Fruit fly (Drosophila melanogaster) whole organism, embryonic: Measurements from ENCODE around the gene CG46462.

Experiments used
- Ada2b ChIP-seq: fragments of 200-800 bp; sonication (Bioruptor generic); IDR thresholded peaks from 2 replicates; pipeline ENCODE4 v1.3.6; 2022; ENCODE audit warnings: missing biosample characterization, missing genetic modification characterization
- Aef1 ChIP-seq: fragments of 200-800 bp; sonication (Bioruptor generic); IDR thresholded peaks from 3 replicates; pipeline ENCODE4 v1.3.6; 2022; ENCODE audit warnings: missing biosample characterization, missing genetic modification characterization
- Bgb ChIP-seq: fragments of 200-800 bp; sonication (Bioruptor generic); IDR thresholded peaks from 2 replicates; pipeline ENCODE4 v1.3.6; 2022; ENCODE audit warnings: missing biosample characterization, missing genetic modification characterization; ENCODE audit not compliant: partially characterized antibody
- Blimp-1 ChIP-seq: fragments of 200-800 bp; sonication (Bioruptor generic); optimal IDR thresholded peaks from 3 replicates; lab custom pipeline; 2018; ENCODE audit warnings: missing biosample characterization, missing genetic modification characterization, mild to moderate bottlenecking, moderate library complexity, missing genetic modification reagents
- CG10959 ChIP-seq: fragments of 200-800 bp; sonication (Bioruptor generic); IDR thresholded peaks from 2 replicates; pipeline ENCODE4 v1.3.6; 2022; ENCODE audit warnings: missing biosample characterization, missing genetic modification characterization
- CG11093 ChIP-seq: fragments of 200-800 bp; sonication (Bioruptor generic); IDR thresholded peaks from 3 replicates; pipeline ENCODE4 v1.3.6; 2022; ENCODE audit warnings: missing biosample characterization, missing genetic modification characterization
- CG11247 ChIP-seq: fragments of 200-800 bp; sonication (Bioruptor generic); IDR thresholded peaks from 2 replicates; pipeline ENCODE4 v1.3.6; 2022; ENCODE audit warnings: missing biosample characterization, missing genetic modification characterization
- CG11560 ChIP-seq: fragments of 200-800 bp; sonication (Bioruptor generic); IDR thresholded peaks from 3 replicates; pipeline ENCODE4 v1.3.6; 2022; ENCODE audit warnings: missing biosample characterization, missing genetic modification characterization
- CG12071 ChIP-seq: fragments of 200-800 bp; sonication (Bioruptor generic); optimal IDR thresholded peaks from 3 replicates; lab custom pipeline; 2018; ENCODE audit warnings: missing biosample characterization, mild to moderate bottlenecking, missing genetic modification characterization
- CG12219 ChIP-seq: fragments of 200-800 bp; sonication (Bioruptor generic); optimal IDR thresholded peaks from 3 replicates; lab custom pipeline; 2018; ENCODE audit warnings: missing biosample characterization, mild to moderate bottlenecking, missing genetic modification characterization
- CG13424 ChIP-seq: fragments of 200-800 bp; sonication (Bioruptor generic); optimal IDR thresholded peaks from 2 replicates; lab custom pipeline; 2019; ENCODE audit warnings: missing biosample characterization, mild to moderate bottlenecking, missing genetic modification characterization, moderate library complexity
- CG16863 ChIP-seq: fragments of 200-800 bp; sonication (Bioruptor generic); optimal IDR thresholded peaks from 3 replicates; lab custom pipeline; 2016; ENCODE audit warnings: missing biosample characterization, missing genetic modification characterization
- CG18599 ChIP-seq: fragments of 200-800 bp; sonication (Bioruptor generic); optimal IDR thresholded peaks from 3 replicates; lab custom pipeline; 2017; ENCODE audit warnings: missing biosample characterization, missing genetic modification characterization, mild to moderate bottlenecking, moderate library complexity, missing genetic modification reagents
- CG18619 ChIP-seq: fragments of 200-800 bp; sonication (Bioruptor generic); optimal IDR thresholded peaks from 3 replicates; lab custom pipeline; 2017; ENCODE audit warnings: missing biosample characterization, mild to moderate bottlenecking, missing genetic modification characterization
- CG2116 ChIP-seq: fragments of 200-800 bp; sonication (Bioruptor generic); optimal IDR thresholded peaks from 3 replicates; lab custom pipeline; 2018; ENCODE audit warnings: missing biosample characterization, mild to moderate bottlenecking, missing genetic modification characterization
- CG2120 ChIP-seq: fragments of 200-800 bp; sonication (Bioruptor generic); optimal IDR thresholded peaks from 3 replicates; lab custom pipeline; 2016; ENCODE audit warnings: missing biosample characterization, missing genetic modification characterization
- CG32532 ChIP-seq: fragments of 200-800 bp; sonication (Bioruptor generic); IDR thresholded peaks from 2 replicates; pipeline ENCODE4 v1.3.6; 2022; ENCODE audit warnings: missing biosample characterization, missing genetic modification characterization
- CG43689 ChIP-seq: fragments of 200-800 bp; sonication (Bioruptor generic); IDR thresholded peaks from 2 replicates; pipeline ENCODE4 v1.3.6; 2022; ENCODE audit warnings: missing biosample characterization, missing genetic modification characterization
- CG9932 ChIP-seq: fragments of 200-800 bp; sonication (Bioruptor generic); IDR thresholded peaks from 2 replicates; pipeline ENCODE4 v1.3.6; 2022; ENCODE audit warnings: missing biosample characterization, missing genetic modification characterization
- CrebB ChIP-seq: fragments of 200-800 bp; sonication (Bioruptor generic); optimal IDR thresholded peaks from 3 replicates; lab custom pipeline; 2018; ENCODE audit warnings: missing biosample characterization, mild to moderate bottlenecking, missing genetic modification characterization
- D19A ChIP-seq: fragments of 200-800 bp; optimal IDR thresholded peaks from 3 replicates; lab custom pipeline; 2019; ENCODE audit warnings: missing biosample characterization, mild to moderate bottlenecking, missing genetic modification characterization, moderate library complexity
- D19B ChIP-seq: fragments of 200-800 bp; sonication (Bioruptor generic); optimal IDR thresholded peaks from 2 replicates; lab custom pipeline; 2017; ENCODE audit warnings: missing biosample characterization, mild to moderate bottlenecking, missing genetic modification characterization
- Dbx ChIP-seq: fragments of 200-800 bp; sonication (Bioruptor generic); IDR thresholded peaks from 3 replicates; pipeline ENCODE4 v1.3.6; 2022; ENCODE audit warnings: missing biosample characterization, missing genetic modification characterization
- Dref ChIP-seq: fragments of 200-800 bp; sonication (Bioruptor generic); IDR thresholded peaks from 2 replicates; pipeline ENCODE4 v1.3.6; 2022; ENCODE audit warnings: missing biosample characterization, missing genetic modification characterization
- Elba2 ChIP-seq: fragments of 200-800 bp; sonication (Bioruptor generic); optimal IDR thresholded peaks from 3 replicates; lab custom pipeline; 2016; ENCODE audit warnings: missing biosample characterization, missing genetic modification characterization
- Ets65A ChIP-seq: fragments of 200-800 bp; sonication (Bioruptor generic); peaks from one replicate; lab custom pipeline; 2016; ENCODE audit warnings: missing biosample characterization, missing genetic modification characterization
- Fer3 ChIP-seq: fragments of 200-800 bp; sonication (Bioruptor generic); optimal IDR thresholded peaks from 2 replicates; lab custom pipeline; 2018; ENCODE audit warnings: missing biosample characterization, mild to moderate bottlenecking, missing genetic modification characterization, moderate library complexity
- HHEX ChIP-seq: fragments of 200-800 bp; sonication (Bioruptor generic); optimal IDR thresholded peaks from 3 replicates; lab custom pipeline; 2017; ENCODE audit warnings: missing biosample characterization, mild to moderate bottlenecking, missing genetic modification characterization, missing genetic modification reagents
- HLH3B ChIP-seq: fragments of 200-800 bp; sonication (Bioruptor generic); IDR thresholded peaks from 2 replicates; pipeline ENCODE4 v1.3.6; 2022; ENCODE audit warnings: missing biosample characterization, missing genetic modification characterization
- Hr51 ChIP-seq, 2 experiments: fragments of 200-800 bp; sonication (Bioruptor generic); optimal IDR thresholded peaks; 2 replicates in 1 of 2; 3 replicates in 1 of 2; lab custom pipeline; 2016 to 2018; ENCODE audit warnings: missing biosample characterization in 2 of 2, missing genetic modification characterization in 2 of 2, mild to moderate bottlenecking in 1 of 2, moderate library complexity in 1 of 2
- MESR4 ChIP-seq: fragments of 200-800 bp; sonication (Bioruptor generic); optimal IDR thresholded peaks from 2 replicates; lab custom pipeline; 2018; ENCODE audit warnings: missing biosample characterization, mild to moderate bottlenecking, missing genetic modification characterization, moderate library complexity
- Max ChIP-seq: fragments of 200-800 bp; sonication (Bioruptor generic); optimal IDR thresholded peaks from 2 replicates; lab custom pipeline; 2016; ENCODE audit warnings: missing biosample characterization, mild to moderate bottlenecking, missing genetic modification characterization
- Meics ChIP-seq: fragments of 200-800 bp; sonication (Bioruptor generic); optimal IDR thresholded peaks from 2 replicates; lab custom pipeline; 2017; ENCODE audit warnings: missing biosample characterization, mild to moderate bottlenecking, missing genetic modification characterization
- Neu2 ChIP-seq: fragments of 200-800 bp; sonication (Bioruptor generic); optimal IDR thresholded peaks from 3 replicates; lab custom pipeline; 2016; ENCODE audit warnings: missing biosample characterization, missing genetic modification characterization, borderline replicate concordance
- Oli ChIP-seq: fragments of 200-800 bp; sonication (Bioruptor generic); optimal IDR thresholded peaks from 2 replicates; lab custom pipeline; 2018; ENCODE audit warnings: missing biosample characterization, mild to moderate bottlenecking, missing genetic modification characterization, moderate library complexity
- Optix ChIP-seq: fragments of 200-800 bp; sonication (Bioruptor generic); IDR thresholded peaks from 3 replicates; pipeline ENCODE4 v1.3.6; 2022; ENCODE audit warnings: missing biosample characterization, missing genetic modification characterization
- Rfx ChIP-seq: fragments of 200-800 bp; sonication (Bioruptor generic); IDR thresholded peaks from 2 replicates; pipeline ENCODE4 v1.3.6; 2022; ENCODE audit warnings: missing biosample characterization, missing genetic modification characterization
- Trl ChIP-seq, 3 experiments: fragments of >200 bp in 2 of 3; fragments of 200-800 bp in 1 of 3; sonication (Bioruptor generic) in 1 of 3; optimal IDR thresholded peaks; 2 replicates in 1 of 3; 3 replicates in 2 of 3; lab custom pipeline; 2016 to 2017; ENCODE audit warnings: missing biosample characterization in 1 of 3, missing genetic modification characterization in 1 of 3
- corto ChIP-seq: fragments of 200-800 bp; sonication (Bioruptor generic); optimal IDR thresholded peaks from 2 replicates; lab custom pipeline; 2016; ENCODE audit warnings: missing biosample characterization, mild to moderate bottlenecking, missing genetic modification characterization, moderate library complexity
- dimm ChIP-seq: fragments of 200-800 bp; sonication (Bioruptor generic); IDR thresholded peaks from 2 replicates; pipeline ENCODE4 v1.3.6; 2022; ENCODE audit warnings: missing biosample characterization, missing genetic modification characterization
- eyg ChIP-seq: fragments of 200-800 bp; sonication (Bioruptor generic); optimal IDR thresholded peaks from 3 replicates; lab custom pipeline; 2016; ENCODE audit warnings: missing biosample characterization, missing genetic modification characterization
- gem ChIP-seq: fragments of 200-800 bp; sonication (Bioruptor generic); optimal IDR thresholded peaks from 2 replicates; lab custom pipeline; 2019; ENCODE audit warnings: missing biosample characterization, mild to moderate bottlenecking, missing genetic modification characterization, moderate library complexity
- gsb ChIP-seq: fragments of 200-800 bp; sonication (Bioruptor generic); IDR thresholded peaks from 2 replicates; pipeline ENCODE4 v1.3.6; 2022; ENCODE audit warnings: missing biosample characterization, missing genetic modification characterization
- kay ChIP-seq: fragments of 200-800 bp; sonication (Bioruptor generic); optimal IDR thresholded peaks from 2 replicates; lab custom pipeline; 2016; ENCODE audit warnings: missing biosample characterization, missing genetic modification characterization
- pho ChIP-seq: fragments of 200-800 bp; sonication (Bioruptor generic); optimal IDR thresholded peaks from 2 replicates; lab custom pipeline; 2016; ENCODE audit warnings: missing biosample characterization, missing genetic modification characterization
- pros ChIP-seq: fragments of 200-800 bp; sonication (Bioruptor generic); optimal IDR thresholded peaks from 3 replicates; lab custom pipeline; 2019; ENCODE audit warnings: missing biosample characterization, mild to moderate bottlenecking, missing genetic modification characterization, moderate library complexity
- ranshi ChIP-seq: fragments of 200-800 bp; sonication (Bioruptor generic); IDR thresholded peaks from 2 replicates; pipeline ENCODE4 v1.3.6; 2022; ENCODE audit warnings: missing biosample characterization, missing genetic modification characterization
- sc ChIP-seq, 3 experiments: fragments of >200 bp in 2 of 3; fragments of 200-800 bp in 1 of 3; sonication (Bioruptor generic) in 1 of 3; optimal IDR thresholded peaks; 2 replicates in 2 of 3; 3 replicates in 1 of 3; lab custom pipeline; 2017; ENCODE audit warnings: mild to moderate bottlenecking in 1 of 3, missing biosample characterization in 1 of 3, missing genetic modification characterization in 1 of 3, missing genetic modification reagents in 1 of 3
- trh ChIP-seq: fragments of 200-800 bp; sonication (Bioruptor generic); optimal IDR thresholded peaks from 2 replicates; lab custom pipeline; 2016; ENCODE audit warnings: missing biosample characterization, missing genetic modification characterization
- ttk ChIP-seq: fragments of 200-800 bp; sonication (Bioruptor generic); IDR thresholded peaks from 2 replicates; pipeline ENCODE4 v2.1.2; 2022; ENCODE audit warnings: missing biosample characterization, missing genetic modification characterization
- twi ChIP-seq: fragments of 200-800 bp; optimal IDR thresholded peaks from 2 replicates; lab custom pipeline; 2019; ENCODE audit warnings: missing biosample characterization, mild to moderate bottlenecking, missing genetic modification characterization, moderate library complexity

Gene CG46462

dm6 chr3L:19940349-19940748, 8.9 kb downstream of the CG46462 start (continued):
- peak; percentile 15; the same call in 1 of the 2 replicates for TF ChIP-seq CG9932 (GFP tag; lab: Robert Waterston, UW)
- no peak for TF ChIP-seq ranshi (GFP tag; lab: Robert Waterston, UW)
- no peak for TF ChIP-seq HHEX (GFP tag; lab: Kevin White, UChicago)
- no peak for TF ChIP-seq ttk (GFP tag; lab: Robert Waterston, UW)
- no peak for TF ChIP-seq D19A
- no peak for TF ChIP-seq CG11247
- TF ChIP-seq CG18619 (GFP tag; lab: Kevin White, UChicago): no peak
- no peak for TF ChIP-seq HLH3B
- TF ChIP-seq corto: no peak
- no peak for TF ChIP-seq D19B
- TF ChIP-seq trh (GFP tag; lab: Kevin White, UChicago): no peak
- TF ChIP-seq Trl (optimal IDR thresholded peaks at IDR 0.05; lab: Kevin White, UChicago): no peak
- no peak for TF ChIP-seq Trl (GFP tag; optimal IDR thresholded peaks at IDR 0.05; lab: Kevin White, UChicago)
- TF ChIP-seq Optix (GFP tag; lab: Robert Waterston, UW): no peak
- peak; percentile 32 for TF ChIP-seq Meics (GFP tag; lab: Kevin White, UChicago)
- no peak for TF ChIP-seq Blimp-1 (GFP tag; lab: Kevin White, UChicago)
- TF ChIP-seq CrebB (tag; lab: Kevin White, UChicago): no peak
- no peak for TF ChIP-seq CG13424 (tag; lab: Kevin White, UChicago)
- 0 out of 2 replicates have a peak, but pooled peaks have one; percentile 37 for TF ChIP-seq Rfx
- TF ChIP-seq CG2120 (GFP tag; lab: Kevin White, UChicago): no peak
- no peak for TF ChIP-seq sc (optimal IDR thresholded peaks at IDR 0.05; lab: Kevin White, UChicago)
- TF ChIP-seq sc (GFP tag; optimal IDR thresholded peaks at IDR 0.05; lab: Kevin White, UChicago): no peak
- no peak for TF ChIP-seq CG2116 (GFP tag; lab: Kevin White, UChicago)
- TF ChIP-seq Hr51 (GFP tag; optimal IDR thresholded peaks at IDR 0.05; lab: Kevin White, UChicago): peak in 1 of 2 experiments; percentile 48
- no peak for TF ChIP-seq Max
- peak; percentile 57; the same call in 1 of the 2 replicates for TF ChIP-seq CG32532 (GFP tag; lab: Robert Waterston, UW)
- no peak for TF ChIP-seq CG12219 (GFP tag; lab: Kevin White, UChicago)
- no peak for TF ChIP-seq CG11093
- no peak for TF ChIP-seq Ets65A (GFP tag; lab: Kevin White, UChicago)
- no peak for TF ChIP-seq Elba2 (GFP tag; lab: Kevin White, UChicago)
- peak; percentile 41 for TF ChIP-seq Fer3 (tag; lab: Kevin White, UChicago)
- TF ChIP-seq pros: no peak
- peak; percentile 50 for TF ChIP-seq gem (tag; lab: Kevin White, UChicago)
- TF ChIP-seq Ada2b (GFP tag; lab: Robert Waterston, UW): no peak
- TF ChIP-seq twi (tag; lab: Kevin White, UChicago): no peak
- no peak for TF ChIP-seq Dbx (GFP tag; lab: Robert Waterston, UW)
- TF ChIP-seq Dref (GFP tag; lab: Robert Waterston, UW): no peak
- TF ChIP-seq CG43689 (GFP tag; lab: Robert Waterston, UW): no peak
- TF ChIP-seq CG10959 (GFP tag; lab: Robert Waterston, UW): no peak
- no peak for TF ChIP-seq MESR4 (GFP tag; lab: Kevin White, UChicago)
- TF ChIP-seq CG11560 (tag; lab: Robert Waterston, UW): no peak
- no peak for TF ChIP-seq CG16863 (GFP tag; lab: Kevin White, UChicago)
- TF ChIP-seq gsb (GFP tag; lab: Robert Waterston, UW): no peak
- TF ChIP-seq eyg (GFP tag; lab: Kevin White, UChicago): no peak
- TF ChIP-seq kay: no peak
- no peak for TF ChIP-seq dimm (GFP tag; lab: Robert Waterston, UW)
- no peak for TF ChIP-seq Aef1 (GFP tag; lab: Robert Waterston, UW)
- TF ChIP-seq CG12071 (GFP tag; lab: Kevin White, UChicago): no peak
- TF ChIP-seq CG18599 (GFP tag; lab: Kevin White, UChicago): peak; percentile 6
- TF ChIP-seq pho (GFP tag; lab: Kevin White, UChicago): no peak
- TF ChIP-seq Neu2 (GFP tag; lab: Kevin White, UChicago): no peak
- peak; percentile 17 for TF ChIP-seq Oli (tag; lab: Kevin White, UChicago)
- TF ChIP-seq Bgb (GFP tag; lab: Robert Waterston, UW): no peak
